Fruit fly (Drosophila melanogaster) whole organism, embryonic: ENCODE results near the gene Wdr33.
A peak's percentile ranks its signal among the peaks of the same experiment; 100 is the strongest.

Source experiments
- Bdp1 ChIP-seq: fragments of 200-800 bp; sonication (Bioruptor generic); optimal IDR thresholded peaks from 3 replicates; lab custom pipeline; 2016; ENCODE audit warnings: missing biosample characterization, missing genetic modification characterization
- CG12104 ChIP-seq: fragments of 200-800 bp; sonication (Bioruptor generic); optimal IDR thresholded peaks from 3 replicates; lab custom pipeline; 2016; ENCODE audit warnings: missing biosample characterization, missing genetic modification characterization
- CG13775 ChIP-seq: fragments of 200-800 bp; sonication (Bioruptor generic); optimal IDR thresholded peaks from 3 replicates; lab custom pipeline; 2017; ENCODE audit warnings: missing biosample characterization, mild to moderate bottlenecking, missing genetic modification characterization
- CG14710 ChIP-seq: fragments of 200-800 bp; sonication (Bioruptor generic); optimal IDR thresholded peaks from 3 replicates; lab custom pipeline; 2019; ENCODE audit warnings: missing biosample characterization, mild to moderate bottlenecking, missing genetic modification characterization, moderate library complexity
- CG15011 ChIP-seq: fragments of 200-800 bp; sonication (Bioruptor generic); optimal IDR thresholded peaks from 3 replicates; lab custom pipeline; 2018; ENCODE audit warnings: missing biosample characterization, mild to moderate bottlenecking, missing genetic modification characterization
- CG17186 ChIP-seq: fragments of 200-800 bp; sonication (Bioruptor generic); optimal IDR thresholded peaks from 3 replicates; lab custom pipeline; 2017; ENCODE audit warnings: missing biosample characterization, missing genetic modification reagents, missing genetic modification characterization
- CG17612 ChIP-seq: fragments of 200-800 bp; sonication (Bioruptor generic); IDR thresholded peaks from 2 replicates; pipeline ENCODE4 v1.3.6; 2022; ENCODE audit warnings: missing biosample characterization, missing genetic modification characterization
- CG18476 ChIP-seq: fragments of 200-800 bp; sonication (Bioruptor generic); optimal IDR thresholded peaks from 2 replicates; lab custom pipeline; 2016; ENCODE audit warnings: missing biosample characterization, mild to moderate bottlenecking, missing genetic modification characterization
- CG2889 ChIP-seq: fragments of 200-800 bp; sonication (Bioruptor generic); IDR thresholded peaks from 3 replicates; pipeline ENCODE4 v1.3.6; 2022; ENCODE audit warnings: missing biosample characterization, missing genetic modification characterization
- CG31388 ChIP-seq: fragments of 200-800 bp; sonication (Bioruptor generic); optimal IDR thresholded peaks from 2 replicates; lab custom pipeline; 2016; ENCODE audit warnings: missing biosample characterization, missing genetic modification characterization
- CG3726 ChIP-seq: fragments of 200-800 bp; sonication (Bioruptor generic); IDR thresholded peaks from 3 replicates; pipeline ENCODE4, ENCODE4 v1.3.6; 2022; ENCODE audit warnings: missing biosample characterization, missing genetic modification characterization
- CG3838 ChIP-seq: fragments of 200-800 bp; sonication (Bioruptor generic); optimal IDR thresholded peaks from 3 replicates; lab custom pipeline; 2016; ENCODE audit warnings: missing biosample characterization, missing genetic modification characterization
- CG4360 ChIP-seq: fragments of 200-800 bp; sonication (Bioruptor generic); IDR thresholded peaks from 2 replicates; pipeline ENCODE4 v1.3.6; 2022; ENCODE audit warnings: missing biosample characterization, missing genetic modification characterization
- CG4424 ChIP-seq: fragments of 200-800 bp; sonication (Bioruptor generic); optimal IDR thresholded peaks from 3 replicates; lab custom pipeline; 2016; ENCODE audit warnings: missing biosample characterization, missing genetic modification characterization
- CG6254 ChIP-seq: fragments of 200-800 bp; sonication (Bioruptor generic); optimal IDR thresholded peaks from 3 replicates; lab custom pipeline; 2017; ENCODE audit warnings: mild to moderate bottlenecking, missing biosample characterization, missing genetic modification reagents, missing genetic modification characterization
- CG6765 ChIP-seq: fragments of 200-800 bp; sonication (Bioruptor generic); optimal IDR thresholded peaks from 3 replicates; lab custom pipeline; 2017; ENCODE audit warnings: missing biosample characterization, mild to moderate bottlenecking, missing genetic modification characterization
- CG8290 ChIP-seq, 3 experiments: fragments of 200-800 bp; sonication (Bioruptor generic); optimal IDR thresholded peaks; 2 replicates each; lab custom pipeline; 2016 to 2019; ENCODE audit warnings: missing biosample characterization in 3 of 3, missing genetic modification characterization in 3 of 3, mild to moderate bottlenecking in 2 of 3, moderate library complexity in 1 of 3
- CG9797 ChIP-seq: fragments of 200-800 bp; sonication (Bioruptor generic); optimal IDR thresholded peaks from 3 replicates; lab custom pipeline; 2018; ENCODE audit warnings: missing biosample characterization, mild to moderate bottlenecking, missing genetic modification characterization
- Camta ChIP-seq: fragments of 200-800 bp; sonication (Bioruptor generic); optimal IDR thresholded peaks from 2 replicates; lab custom pipeline; 2016; ENCODE audit warnings: missing biosample characterization, missing genetic modification characterization
- Dek ChIP-seq: fragments of 200-800 bp; sonication (Bioruptor generic); optimal IDR thresholded peaks from 3 replicates; lab custom pipeline; 2019; ENCODE audit warnings: missing biosample characterization, mild to moderate bottlenecking, missing genetic modification characterization, moderate library complexity
- Elba2 ChIP-seq: fragments of 200-800 bp; sonication (Bioruptor generic); optimal IDR thresholded peaks from 3 replicates; lab custom pipeline; 2016; ENCODE audit warnings: missing biosample characterization, missing genetic modification characterization
- Fer1 ChIP-seq: fragments of 200-800 bp; sonication (Bioruptor generic); optimal IDR thresholded peaks from 2 replicates; lab custom pipeline; 2017; ENCODE audit warnings: missing biosample characterization, mild to moderate bottlenecking, missing genetic modification characterization
- Gug ChIP-seq: fragments of 200-800 bp; sonication (Bioruptor generic); IDR thresholded peaks from 4 replicates; pipeline ENCODE4 v1.3.6; 2022; ENCODE audit warnings: missing biosample characterization, missing genetic modification characterization
- HLH3B ChIP-seq: fragments of 200-800 bp; sonication (Bioruptor generic); IDR thresholded peaks from 2 replicates; pipeline ENCODE4 v1.3.6; 2022; ENCODE audit warnings: missing biosample characterization, missing genetic modification characterization
- HmgZ ChIP-seq: fragments of 200-800 bp; sonication (Bioruptor generic); optimal IDR thresholded peaks from 2 replicates; lab custom pipeline; 2018; ENCODE audit warnings: missing biosample characterization, mild to moderate bottlenecking, missing genetic modification characterization
- Hr51 ChIP-seq, 2 experiments: fragments of 200-800 bp; sonication (Bioruptor generic); optimal IDR thresholded peaks; 2 replicates in 1 of 2; 3 replicates in 1 of 2; lab custom pipeline; 2016 to 2018; ENCODE audit warnings: missing biosample characterization in 2 of 2, missing genetic modification characterization in 2 of 2, mild to moderate bottlenecking in 1 of 2, moderate library complexity in 1 of 2
- Lim3 ChIP-seq: fragments of 200-800 bp; sonication (Bioruptor generic); IDR thresholded peaks from 2 replicates; pipeline ENCODE4 v1.3.6; 2022; ENCODE audit warnings: missing biosample characterization, missing genetic modification characterization
- Meics ChIP-seq: fragments of 200-800 bp; sonication (Bioruptor generic); optimal IDR thresholded peaks from 2 replicates; lab custom pipeline; 2017; ENCODE audit warnings: missing biosample characterization, mild to moderate bottlenecking, missing genetic modification characterization
- NK7.1 ChIP-seq: fragments of 200-800 bp; sonication (Bioruptor generic); optimal IDR thresholded peaks from 3 replicates; lab custom pipeline; 2016; ENCODE audit warnings: missing biosample characterization, missing genetic modification characterization
- Xrp1 ChIP-seq: fragments of 200-800 bp; sonication (Bioruptor generic); IDR thresholded peaks from 2 replicates; pipeline ENCODE4 v1.3.6; 2022; ENCODE audit warnings: missing biosample characterization, missing genetic modification characterization
- abd-A ChIP-seq: fragments of 200-800 bp; sonication (Bioruptor generic); optimal IDR thresholded peaks from 3 replicates; lab custom pipeline; 2019; ENCODE audit warnings: missing biosample characterization, mild to moderate bottlenecking, missing genetic modification characterization, moderate library complexity
- al ChIP-seq: fragments of 200-800 bp; sonication (Bioruptor generic); IDR thresholded peaks from 2 replicates; pipeline ENCODE4 v1.3.6; 2022; ENCODE audit warnings: missing biosample characterization, missing genetic modification characterization
- amos ChIP-seq: fragments of 200-800 bp; sonication (Bioruptor generic); IDR thresholded peaks from 2 replicates; pipeline ENCODE4 v1.3.6; 2022; ENCODE audit warnings: missing biosample characterization, missing genetic modification characterization; ENCODE audit not compliant: partially characterized antibody
- caup ChIP-seq: fragments of 200-800 bp; sonication (Bioruptor generic); optimal IDR thresholded peaks from 3 replicates; lab custom pipeline; 2017; ENCODE audit warnings: missing biosample characterization, mild to moderate bottlenecking, missing genetic modification characterization, moderate library complexity; ENCODE audit not compliant: severe bottlenecking
- ewg ChIP-seq: fragments of 200-800 bp; sonication (Bioruptor generic); optimal IDR thresholded peaks from 3 replicates; lab custom pipeline; 2017; ENCODE audit warnings: mild to moderate bottlenecking, missing biosample characterization, missing genetic modification reagents, missing genetic modification characterization
- gfzf ChIP-seq: fragments of 200-800 bp; sonication (Bioruptor generic); optimal IDR thresholded peaks from 2 replicates; lab custom pipeline; 2016; ENCODE audit warnings: missing biosample characterization, mild to moderate bottlenecking, missing genetic modification characterization, moderate library complexity
- jumu ChIP-seq: fragments of 200-800 bp; sonication (Bioruptor generic); optimal IDR thresholded peaks from 3 replicates; lab custom pipeline; 2016; ENCODE audit warnings: missing biosample characterization, missing genetic modification characterization
- knrl ChIP-seq: fragments of 200-800 bp; sonication (Bioruptor generic); IDR thresholded peaks from 3 replicates; pipeline ENCODE4 v1.3.6; 2022; ENCODE audit warnings: missing biosample characterization, missing genetic modification characterization; ENCODE audit not compliant: partially characterized antibody
- otp ChIP-seq: fragments of 200-800 bp; sonication (Bioruptor generic); IDR thresholded peaks from 3 replicates; pipeline ENCODE4, ENCODE4 v1.3.6; 2022; ENCODE audit warnings: missing biosample characterization, missing genetic modification characterization
- p53 ChIP-seq: fragments of 200-800 bp; sonication (Bioruptor generic); optimal IDR thresholded peaks from 2 replicates; lab custom pipeline; 2016; ENCODE audit warnings: missing biosample characterization, missing genetic modification characterization
- pita ChIP-seq: fragments of 200-800 bp; sonication (Bioruptor generic); optimal IDR thresholded peaks from 2 replicates; lab custom pipeline; 2017; ENCODE audit warnings: missing biosample characterization, mild to moderate bottlenecking, missing genetic modification characterization
- prd ChIP-seq, 3 experiments: fragments of >200 bp in 2 of 3; fragments of 200-800 bp in 1 of 3; sonication (Bioruptor generic) in 1 of 3; optimal IDR thresholded peaks in 2 of 3; IDR thresholded peaks in 1 of 3; 2 replicates in 2 of 3; 3 replicates in 1 of 3; pipeline versions ENCODE4 v1.3.6 to Lab custom; 2017 to 2022; ENCODE audit warnings: missing biosample characterization in 1 of 3, missing genetic modification characterization in 1 of 3
- ranshi ChIP-seq: fragments of 200-800 bp; sonication (Bioruptor generic); IDR thresholded peaks from 2 replicates; pipeline ENCODE4 v1.3.6; 2022; ENCODE audit warnings: missing biosample characterization, missing genetic modification characterization
- sens ChIP-seq: fragments of 200-800 bp; sonication (Bioruptor generic); peaks from one replicate; lab custom pipeline; 2016; ENCODE audit warnings: missing biosample characterization, missing genetic modification characterization
- shn ChIP-seq: fragments of 200-800 bp; sonication (Bioruptor generic); optimal IDR thresholded peaks from 3 replicates; lab custom pipeline; 2016; ENCODE audit warnings: missing biosample characterization, missing genetic modification characterization
- slp2 ChIP-seq: fragments of 200-800 bp; sonication (Bioruptor generic); optimal IDR thresholded peaks from 2 replicates; lab custom pipeline; 2016; ENCODE audit warnings: missing biosample characterization, missing genetic modification characterization
- wor ChIP-seq: fragments of 200-800 bp; sonication (Bioruptor generic); IDR thresholded peaks from 2 replicates; pipeline ENCODE4 v1.3.6; 2022; ENCODE audit warnings: missing biosample characterization, missing genetic modification characterization
- z ChIP-seq: fragments of 200-800 bp; sonication (Bioruptor generic); IDR thresholded peaks from 3 replicates; pipeline ENCODE4 v1.3.6; 2022; ENCODE audit warnings: missing biosample characterization, missing genetic modification characterization

Wdr33 gene

dm6 chr3R:5668928-5669739 lies 8.7 kb downstream of the Wdr33 start, which contains the start of the genes Xe7 and Atg17 (continued):
- TF ChIP-seq CG13775 (peak; percentile 95), abd-A (tag; lab: Kevin White, UChicago) (no peak), CG18476 (GFP tag; lab: Kevin White, UChicago) (peak; percentile 81), CG4360 (no peak), CG6254 (GFP tag; lab: Kevin White, UChicago) (peak; percentile 41), Meics (peak; percentile 89), CG2889 (GFP tag; lab: Robert Waterston, UW) (peak; percentile 91), prd (optimal IDR thresholded peaks at IDR 0.05; lab: Kevin White, UChicago) (no peak), prd (GFP tag; IDR thresholded peaks at IDR 0.05; lab: Robert Waterston, UW) (peak; percentile 96), Fer1 (GFP tag; lab: Kevin White, UChicago) (peak; percentile 83), Hr51 (GFP tag; optimal IDR thresholded peaks at IDR 0.05; lab: Kevin White, UChicago) (peak; percentile 89 to 90), Lim3 (peak; percentile 50; the same call in 1 of the 2 replicates), CG3726 (GFP tag; lab: Robert Waterston, UW) (peak; percentile 73; the same call in 2 of the 3 replicates), CG12104 (GFP tag; lab: Kevin White, UChicago) (peak; percentile 92), Camta (peak; percentile 84), otp (GFP tag; lab: Robert Waterston, UW) (no peak; the same call in 2 of the 3 replicates), CG3838 (GFP tag; lab: Kevin White, UChicago) (peak; percentile 66), al (GFP tag; lab: Robert Waterston, UW) (peak; percentile 93), ranshi (GFP tag; lab: Robert Waterston, UW) (peak; percentile 90; the same call in 1 of the 2 replicates), sens (GFP tag; lab: Kevin White, UChicago) (peak; percentile 98), Gug (peak; percentile 97), CG14710 (tag; lab: Kevin White, UChicago) (peak; percentile 94), Bdp1 (GFP tag; lab: Kevin White, UChicago) (peak; percentile 76), knrl (GFP tag; lab: Robert Waterston, UW) (peak; percentile 71), Xrp1 (GFP tag; lab: Robert Waterston, UW) (peak; percentile 85), CG15011 (GFP tag; lab: Kevin White, UChicago) (peak; percentile 77), CG17612 (GFP tag; lab: Robert Waterston, UW) (peak; percentile 83), HLH3B (GFP tag; lab: Robert Waterston, UW) (peak; percentile 84), CG17186 (peak; percentile 66), caup (GFP tag; lab: Kevin White, UChicago) (peak; percentile 85), gfzf (peak; percentile 24), ewg (GFP tag; lab: Kevin White, UChicago) (peak; percentile 80), shn (peak; percentile 82), CG6765 (GFP tag; lab: Kevin White, UChicago) (peak; percentile 75), wor (GFP tag; lab: Robert Waterston, UW) (peak; percentile 85), z (GFP tag; lab: Robert Waterston, UW) (no peak), HmgZ (tag; lab: Kevin White, UChicago) (peak; percentile 90), CG9797 (GFP tag; lab: Kevin White, UChicago) (peak; percentile 50), CG4424 (GFP tag; lab: Kevin White, UChicago) (peak; percentile 93), CG8290 (GFP tag; optimal IDR thresholded peaks at IDR 0.05; lab: Kevin White, UChicago) (peak; percentile 85), CG8290 (tag; optimal IDR thresholded peaks at IDR 0.05; lab: Kevin White, UChicago) (peak; percentile 26 to 74), NK7.1 (GFP tag; lab: Kevin White, UChicago) (peak; percentile 52), Dek (tag; lab: Kevin White, UChicago) (peak; percentile 91), pita (GFP tag; lab: Kevin White, UChicago) (no peak), p53 (GFP tag; lab: Kevin White, UChicago) (peak; percentile 11), CG31388 (GFP tag; lab: Kevin White, UChicago) (peak; percentile 86), slp2 (GFP tag; lab: Kevin White, UChicago) (peak; percentile 83), Elba2 (peak; percentile 66), amos (GFP tag; lab: Robert Waterston, UW) (peak; percentile 59), jumu (GFP tag; lab: Kevin White, UChicago) (peak; percentile 87)
